Fruit fly (Drosophila melanogaster) whole organism, embryonic: ENCODE results near the gene fiz.

Experiments used
- Atf3 ChIP-seq: fragments of 200-800 bp; sonication (Bioruptor generic); optimal IDR thresholded peaks from 3 replicates; lab custom pipeline; 2016; ENCODE audit warnings: missing biosample characterization, missing genetic modification characterization
- CG10147 ChIP-seq: fragments of 200-800 bp; sonication (Bioruptor generic); optimal IDR thresholded peaks from 2 replicates; lab custom pipeline; 2019; ENCODE audit warnings: missing biosample characterization, mild to moderate bottlenecking, missing genetic modification characterization, moderate library complexity
- CG12744 ChIP-seq: fragments of 200-800 bp; sonication (Bioruptor generic); optimal IDR thresholded peaks from 2 replicates; lab custom pipeline; 2016; ENCODE audit warnings: missing biosample characterization, missing genetic modification characterization
- CG14965 ChIP-seq: fragments of 200-800 bp; sonication (Bioruptor generic); optimal IDR thresholded peaks from 2 replicates; lab custom pipeline; 2016; ENCODE audit warnings: missing biosample characterization, missing genetic modification characterization, borderline replicate concordance
- CG16813 ChIP-seq: fragments of 200-800 bp; sonication (Bioruptor generic); IDR thresholded peaks from 3 replicates; pipeline ENCODE4 v1.3.6; 2022; ENCODE audit warnings: missing biosample characterization, missing genetic modification characterization; ENCODE audit not compliant: partially characterized antibody
- CG18599 ChIP-seq: fragments of 200-800 bp; sonication (Bioruptor generic); optimal IDR thresholded peaks from 3 replicates; lab custom pipeline; 2017; ENCODE audit warnings: missing biosample characterization, missing genetic modification characterization, mild to moderate bottlenecking, moderate library complexity, missing genetic modification reagents
- CG18764 ChIP-seq: fragments of 200-800 bp; sonication (Bioruptor generic); optimal IDR thresholded peaks from 3 replicates; lab custom pipeline; 2016; ENCODE audit warnings: missing biosample characterization, missing genetic modification characterization
- CG2116 ChIP-seq: fragments of 200-800 bp; sonication (Bioruptor generic); optimal IDR thresholded peaks from 3 replicates; lab custom pipeline; 2018; ENCODE audit warnings: missing biosample characterization, mild to moderate bottlenecking, missing genetic modification characterization
- CG2875 ChIP-seq: fragments of 200-800 bp; sonication (Bioruptor generic); optimal IDR thresholded peaks from 2 replicates; lab custom pipeline; 2017; ENCODE audit warnings: missing biosample characterization, mild to moderate bottlenecking, missing genetic modification characterization, missing genetic modification reagents
- CG3065 ChIP-seq: fragments of 200-800 bp; sonication (Bioruptor generic); optimal IDR thresholded peaks from 2 replicates; lab custom pipeline; 2016; ENCODE audit warnings: missing biosample characterization, missing genetic modification characterization
- CG4360 ChIP-seq: fragments of 200-800 bp; sonication (Bioruptor generic); IDR thresholded peaks from 2 replicates; pipeline ENCODE4 v1.3.6; 2022; ENCODE audit warnings: missing biosample characterization, missing genetic modification characterization
- CG7372 ChIP-seq: fragments of 200-800 bp; sonication (Bioruptor generic); IDR thresholded peaks from 2 replicates; pipeline ENCODE4 v1.3.6; 2022; ENCODE audit warnings: missing biosample characterization, missing genetic modification characterization
- CG8290 ChIP-seq, 3 experiments: fragments of 200-800 bp; sonication (Bioruptor generic); optimal IDR thresholded peaks; 2 replicates each; lab custom pipeline; 2016 to 2019; ENCODE audit warnings: missing biosample characterization in 3 of 3, missing genetic modification characterization in 3 of 3, mild to moderate bottlenecking in 2 of 3, moderate library complexity in 1 of 3
- D ChIP-seq, 2 experiments: fragments of 200-800 bp in 1 of 2; fragments of >200 bp in 1 of 2; sonication (Bioruptor generic) in 1 of 2; optimal IDR thresholded peaks; 2 replicates in 1 of 2; 3 replicates in 1 of 2; lab custom pipeline; 2017; ENCODE audit warnings: mild to moderate bottlenecking in 1 of 2, missing biosample characterization in 1 of 2, missing genetic modification characterization in 1 of 2, missing genetic modification reagents in 1 of 2
- Deaf1 ChIP-seq: fragments of 200-800 bp; optimal IDR thresholded peaks from 3 replicates; lab custom pipeline; 2019; ENCODE audit warnings: missing biosample characterization, mild to moderate bottlenecking, missing genetic modification characterization, moderate library complexity
- Dll ChIP-seq: fragments of 200-800 bp; sonication (Bioruptor generic); IDR thresholded peaks from 4 replicates; pipeline ENCODE4 v1.3.6; 2022; ENCODE audit warnings: missing biosample characterization, missing genetic modification characterization; ENCODE audit not compliant: partially characterized antibody
- Doc2 ChIP-seq: fragments of 200-800 bp; sonication (Bioruptor generic); IDR thresholded peaks from 2 replicates; pipeline ENCODE4 v1.3.6; 2022; ENCODE audit warnings: missing biosample characterization, missing genetic modification characterization
- Ets97D ChIP-seq: fragments of 200-800 bp; sonication (Bioruptor generic); optimal IDR thresholded peaks from 3 replicates; lab custom pipeline; 2016; ENCODE audit warnings: missing biosample characterization, missing genetic modification characterization
- H2.0 ChIP-seq: fragments of 200-800 bp; sonication (Bioruptor generic); IDR thresholded peaks from 2 replicates; pipeline ENCODE4 v1.3.6; 2022; ENCODE audit warnings: missing biosample characterization, missing genetic modification characterization
- Myb ChIP-seq: fragments of 200-800 bp; sonication (Bioruptor generic); optimal IDR thresholded peaks from 2 replicates; lab custom pipeline; 2016; ENCODE audit warnings: missing biosample characterization, missing genetic modification characterization
- Nf-YA ChIP-seq: fragments of 200-800 bp; sonication (Bioruptor generic); IDR thresholded peaks from 2 replicates; pipeline ENCODE4 v1.3.6; 2022; ENCODE audit warnings: missing biosample characterization, missing genetic modification characterization
- Pdp1 ChIP-seq, 2 experiments: fragments of 200-800 bp; sonication (Bioruptor generic); optimal IDR thresholded peaks; 3 replicates each; lab custom pipeline; 2016; ENCODE audit warnings: missing biosample characterization in 2 of 2, missing genetic modification characterization in 2 of 2, mild to moderate bottlenecking in 1 of 2, moderate library complexity in 1 of 2
- Stat92E ChIP-seq, 3 experiments: fragments of >200 bp in 2 of 3; fragments of 200-800 bp in 1 of 3; sonication (Bioruptor generic) in 1 of 3; optimal IDR thresholded peaks; 2 replicates each; lab custom pipeline; 2017 to 2019; ENCODE audit warnings: missing biosample characterization in 3 of 3, missing genetic modification characterization in 3 of 3, mild to moderate bottlenecking in 1 of 3, moderate library complexity in 1 of 3
- ab ChIP-seq: fragments of 200-800 bp; sonication (Bioruptor generic); optimal IDR thresholded peaks from 2 replicates; lab custom pipeline; 2016; ENCODE audit warnings: missing biosample characterization, missing genetic modification characterization
- cg ChIP-seq: fragments of 200-800 bp; sonication (Bioruptor generic); optimal IDR thresholded peaks from 3 replicates; lab custom pipeline; 2019; ENCODE audit warnings: missing biosample characterization, mild to moderate bottlenecking, missing genetic modification characterization, moderate library complexity
- chn ChIP-seq: fragments of 200-800 bp; sonication (Bioruptor generic); optimal IDR thresholded peaks from 2 replicates; lab custom pipeline; 2016; ENCODE audit warnings: missing biosample characterization, missing genetic modification characterization
- crol ChIP-seq: fragments of 200-800 bp; sonication (Bioruptor generic); IDR thresholded peaks from 2 replicates; pipeline ENCODE4 v1.3.6; 2022; ENCODE audit warnings: missing biosample characterization, missing genetic modification characterization
- dmrt99B ChIP-seq: fragments of 200-800 bp; sonication (Bioruptor generic); optimal IDR thresholded peaks from 2 replicates; lab custom pipeline; 2018; ENCODE audit warnings: missing biosample characterization, mild to moderate bottlenecking, missing genetic modification characterization, moderate library complexity
- grn ChIP-seq: fragments of 200-800 bp; sonication (Bioruptor generic); optimal IDR thresholded peaks from 3 replicates; lab custom pipeline; 2017; ENCODE audit warnings: missing biosample characterization, missing genetic modification characterization
- ham ChIP-seq: fragments of 200-800 bp; sonication (Bioruptor generic); IDR thresholded peaks from 2 replicates; pipeline ENCODE4 v1.3.6; 2022; ENCODE audit warnings: missing biosample characterization, missing genetic modification characterization
- kni ChIP-seq: fragments of 200-800 bp; sonication (Bioruptor generic); optimal IDR thresholded peaks from 3 replicates; lab custom pipeline; 2017; ENCODE audit warnings: mild to moderate bottlenecking, missing biosample characterization, missing genetic modification reagents, missing genetic modification characterization
- lab ChIP-seq: fragments of 200-800 bp; sonication (Bioruptor generic); optimal IDR thresholded peaks from 3 replicates; lab custom pipeline; 2017; ENCODE audit warnings: missing biosample characterization, missing genetic modification characterization, mild to moderate bottlenecking, moderate library complexity, missing genetic modification reagents
- mirr ChIP-seq: fragments of 200-800 bp; sonication (Bioruptor generic); optimal IDR thresholded peaks from 3 replicates; lab custom pipeline; 2018; ENCODE audit warnings: missing biosample characterization, mild to moderate bottlenecking, missing genetic modification characterization
- nom ChIP-seq: fragments of 200-800 bp; sonication (Bioruptor generic); optimal IDR thresholded peaks from 2 replicates; lab custom pipeline; 2017; ENCODE audit warnings: missing biosample characterization, missing genetic modification characterization, mild to moderate bottlenecking, moderate library complexity, missing genetic modification reagents
- p53 ChIP-seq: fragments of 200-800 bp; sonication (Bioruptor generic); optimal IDR thresholded peaks from 2 replicates; lab custom pipeline; 2016; ENCODE audit warnings: missing biosample characterization, missing genetic modification characterization
- peb ChIP-seq: fragments of 200-800 bp; sonication (Bioruptor generic); IDR thresholded peaks from 2 replicates; pipeline ENCODE4 v1.3.6; 2022; ENCODE audit warnings: missing biosample characterization, missing genetic modification characterization
- prd ChIP-seq, 3 experiments: fragments of >200 bp in 2 of 3; fragments of 200-800 bp in 1 of 3; sonication (Bioruptor generic) in 1 of 3; optimal IDR thresholded peaks in 2 of 3; IDR thresholded peaks in 1 of 3; 2 replicates in 2 of 3; 3 replicates in 1 of 3; pipeline versions ENCODE4 v1.3.6 to Lab custom; 2017 to 2022; ENCODE audit warnings: missing biosample characterization in 1 of 3, missing genetic modification characterization in 1 of 3
- row ChIP-seq: fragments of 200-800 bp; sonication (Bioruptor generic); IDR thresholded peaks from 3 replicates; pipeline ENCODE4 v1.3.6; 2022; ENCODE audit warnings: missing biosample characterization, missing genetic modification characterization
- sc ChIP-seq, 3 experiments: fragments of >200 bp in 2 of 3; fragments of 200-800 bp in 1 of 3; sonication (Bioruptor generic) in 1 of 3; optimal IDR thresholded peaks; 2 replicates in 2 of 3; 3 replicates in 1 of 3; lab custom pipeline; 2017; ENCODE audit warnings: mild to moderate bottlenecking in 1 of 3, missing biosample characterization in 1 of 3, missing genetic modification characterization in 1 of 3, missing genetic modification reagents in 1 of 3
- scrt ChIP-seq: fragments of 200-800 bp; sonication (Bioruptor generic); optimal IDR thresholded peaks from 2 replicates; lab custom pipeline; 2018; ENCODE audit warnings: missing biosample characterization, mild to moderate bottlenecking, missing genetic modification characterization, moderate library complexity
- sd ChIP-seq: fragments of 200-800 bp; sonication (Bioruptor generic); optimal IDR thresholded peaks from 3 replicates; lab custom pipeline; 2018; ENCODE audit warnings: missing biosample characterization, mild to moderate bottlenecking, missing genetic modification characterization, moderate library complexity
- sqz ChIP-seq: fragments of 200-800 bp; sonication (Bioruptor generic); optimal IDR thresholded peaks from 3 replicates; lab custom pipeline; 2018; ENCODE audit warnings: missing biosample characterization, mild to moderate bottlenecking, missing genetic modification characterization
- sug ChIP-seq: fragments of 200-800 bp; optimal IDR thresholded peaks from 2 replicates; lab custom pipeline; 2019; ENCODE audit warnings: missing biosample characterization, mild to moderate bottlenecking, missing genetic modification characterization, moderate library complexity
- tin ChIP-seq: fragments of 200-800 bp; sonication (Bioruptor generic); optimal IDR thresholded peaks from 3 replicates; lab custom pipeline; 2016; ENCODE audit warnings: missing biosample characterization, missing genetic modification characterization
- ttk ChIP-seq: fragments of 200-800 bp; sonication (Bioruptor generic); IDR thresholded peaks from 2 replicates; pipeline ENCODE4 v2.1.2; 2022; ENCODE audit warnings: missing biosample characterization, missing genetic modification characterization
- vfl ChIP-seq: fragments of 200-800 bp; sonication (Bioruptor generic); optimal IDR thresholded peaks from 2 replicates; lab custom pipeline; 2016; ENCODE audit warnings: missing biosample characterization, missing genetic modification characterization
- zen ChIP-seq: fragments of 200-800 bp; sonication (Bioruptor generic); optimal IDR thresholded peaks from 3 replicates; lab custom pipeline; 2018; ENCODE audit warnings: missing biosample characterization, mild to moderate bottlenecking, missing genetic modification characterization, moderate library complexity

fiz gene

DNA sequence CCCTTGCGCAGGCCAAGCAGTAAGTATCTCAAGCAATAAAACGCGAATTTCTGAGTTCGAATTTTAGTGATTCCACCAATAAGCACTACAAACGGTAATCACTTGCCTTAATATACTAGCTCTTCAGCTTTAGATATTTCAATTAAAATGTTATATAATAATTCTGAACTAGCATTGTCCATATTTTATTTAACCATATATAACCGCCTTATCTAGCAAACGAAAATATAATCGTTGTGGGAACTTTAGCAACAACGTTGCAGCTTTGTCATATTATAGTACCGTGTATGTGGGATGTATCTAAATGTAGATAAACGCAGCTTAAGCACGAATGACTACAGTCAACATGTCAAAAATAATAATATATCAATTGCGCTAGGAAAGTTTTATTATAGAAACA lies 21.8 kb upstream of the fiz start:
- TF ChIP-seq ham (GFP tag; lab: Robert Waterston, UW) (no peak), ab (GFP tag; lab: Kevin White, UChicago) (no peak), vfl (GFP tag; lab: Kevin White, UChicago) (no peak), Pdp1 (GFP tag; optimal IDR thresholded peaks at IDR 0.05; lab: Kevin White, UChicago) (peak in 1 of 2 experiments; percentile 64), sd (tag; lab: Kevin White, UChicago) (no peak), Deaf1 (tag; lab: Kevin White, UChicago) (no peak)

DNA sequence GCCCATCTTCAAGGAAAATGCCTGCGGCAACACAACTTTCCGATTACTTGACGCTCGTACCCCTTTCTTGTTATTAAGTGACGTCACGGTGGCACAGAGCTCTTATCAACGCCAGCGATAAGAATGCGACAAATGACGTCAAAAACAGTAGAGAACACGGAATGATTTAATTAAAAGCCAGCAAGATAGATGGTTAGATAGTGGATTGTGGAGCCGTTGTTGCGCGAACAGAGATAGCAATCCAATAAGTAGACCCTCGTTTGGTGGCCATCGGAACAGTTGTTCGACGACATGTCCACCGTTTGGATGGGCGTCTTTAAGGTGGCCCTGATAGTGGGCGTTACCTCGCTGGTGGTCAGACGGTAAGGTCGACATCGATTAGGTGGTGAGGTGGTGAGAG lies 20.3 kb upstream of the fiz start:
- no peak for TF ChIP-seq tin (GFP tag; lab: Kevin White, UChicago)
- TF ChIP-seq Atf3, result no peak
- TF ChIP-seq zen, result no peak
- no peak for TF ChIP-seq CG2875 (GFP tag; lab: Kevin White, UChicago)
- TF ChIP-seq p53 (GFP tag; lab: Kevin White, UChicago), result no peak
- TF ChIP-seq mirr (GFP tag; lab: Kevin White, UChicago), result peak; percentile 75
- no peak for TF ChIP-seq Doc2 (GFP tag; lab: Robert Waterston, UW)
- no peak for TF ChIP-seq Ets97D (GFP tag; lab: Kevin White, UChicago)
- no peak for TF ChIP-seq CG4360 (GFP tag; lab: Robert Waterston, UW)
- TF ChIP-seq crol (GFP tag; lab: Robert Waterston, UW), result no peak
- no peak for TF ChIP-seq dmrt99B (tag; lab: Kevin White, UChicago)
- peak; percentile 98 for TF ChIP-seq grn (GFP tag; lab: Kevin White, UChicago)
- no peak for TF ChIP-seq Dll (GFP tag; lab: Robert Waterston, UW)
- no peak for TF ChIP-seq sc (optimal IDR thresholded peaks at IDR 0.05; lab: Kevin White, UChicago)
- no peak for TF ChIP-seq sc (GFP tag; optimal IDR thresholded peaks at IDR 0.05; lab: Kevin White, UChicago)
- no peak for TF ChIP-seq CG8290 (GFP tag; optimal IDR thresholded peaks at IDR 0.05; lab: Kevin White, UChicago)
- no peak for TF ChIP-seq CG8290 (tag; optimal IDR thresholded peaks at IDR 0.05; lab: Kevin White, UChicago)
- no peak for TF ChIP-seq CG18764
- TF ChIP-seq CG12744 (GFP tag; lab: Kevin White, UChicago), result no peak
- TF ChIP-seq CG10147, result no peak
- TF ChIP-seq peb, result no peak
- TF ChIP-seq Stat92E (GFP tag; optimal IDR thresholded peaks at IDR 0.05; lab: Kevin White, UChicago), result no peak
- TF ChIP-seq prd (optimal IDR thresholded peaks at IDR 0.05; lab: Kevin White, UChicago), result no peak
- TF ChIP-seq prd (GFP tag; IDR thresholded peaks at IDR 0.05; lab: Robert Waterston, UW), result no peak
- TF ChIP-seq Nf-YA (GFP tag; lab: Robert Waterston, UW), result no peak
- peak; percentile 53 for TF ChIP-seq lab (GFP tag; lab: Kevin White, UChicago)
- peak in 1 of 2 experiments; percentile 60 for TF ChIP-seq Pdp1 (GFP tag; optimal IDR thresholded peaks at IDR 0.05; lab: Kevin White, UChicago)
- no peak for TF ChIP-seq kni (GFP tag; lab: Kevin White, UChicago)
- TF ChIP-seq scrt (GFP tag; lab: Kevin White, UChicago), result no peak
- no peak for TF ChIP-seq CG2116 (GFP tag; lab: Kevin White, UChicago)
- TF ChIP-seq ttk, result no peak
- TF ChIP-seq nom (GFP tag; lab: Kevin White, UChicago), result no peak
- no peak for TF ChIP-seq CG14965 (GFP tag; lab: Kevin White, UChicago)
- peak; percentile 80 for TF ChIP-seq sug (tag; lab: Kevin White, UChicago)
- TF ChIP-seq row (GFP tag; lab: Robert Waterston, UW), result no peak
- TF ChIP-seq sqz, result no peak
- no peak for TF ChIP-seq chn (GFP tag; lab: Kevin White, UChicago)
- TF ChIP-seq CG7372 (GFP tag; lab: Robert Waterston, UW), result no peak
- TF ChIP-seq CG18599 (GFP tag; lab: Kevin White, UChicago), result no peak
- TF ChIP-seq Myb (GFP tag; lab: Kevin White, UChicago), result no peak
- no peak for TF ChIP-seq CG3065 (GFP tag; lab: Kevin White, UChicago)
- TF ChIP-seq CG16813, result no peak
- no peak for TF ChIP-seq H2.0
- no peak for TF ChIP-seq cg (GFP tag; lab: Kevin White, UChicago)
- no peak for TF ChIP-seq D (optimal IDR thresholded peaks at IDR 0.05; lab: Kevin White, UChicago)
- no peak for TF ChIP-seq D (GFP tag; optimal IDR thresholded peaks at IDR 0.05; lab: Kevin White, UChicago)
